Worm (Caenorhabditis elegans) whole organism, young adult: ENCODE results near the gene fut-4.

Source experiments
- B0035.1 ChIP-seq: sonication (generic microtip); optimal IDR thresholded peaks from 2 replicates; lab custom pipeline; 2016; ENCODE audit warnings: missing genetic modification characterization, mild to moderate bottlenecking, missing compliant biosample characterization, missing genotype, missing genetic modification reagents
- F39B2.1 ChIP-seq: fragments of 200-800 bp; sonication (Bioruptor generic); IDR thresholded peaks from 2 replicates; pipeline ENCODE4 v1.3.6; 2022; ENCODE audit warnings: missing genetic modification reagents, missing genetic modification characterization, missing compliant biosample characterization
- ets-4 ChIP-seq: fragments of 200-800 bp; sonication (Bioruptor generic); optimal IDR thresholded peaks from 2 replicates; lab custom pipeline; 2018; ENCODE audit warnings: mild to moderate bottlenecking, missing genetic modification characterization, missing compliant biosample characterization
- fkh-3 ChIP-seq: sonication (generic microtip); optimal IDR thresholded peaks from 2 replicates; lab custom pipeline; 2016; ENCODE audit warnings: mild to moderate bottlenecking, missing genetic modification characterization, missing compliant biosample characterization
- madf-8 ChIP-seq: fragments of 200-800 bp; sonication (Bioruptor generic); conservative IDR thresholded peaks from 2 replicates; pipeline ENCODE4 v1.3.6; 2022; ENCODE audit warnings: missing genetic modification reagents, missing genetic modification characterization, missing compliant biosample characterization
- nhr-80 ChIP-seq: sonication (generic microtip); optimal IDR thresholded peaks from 2 replicates; lab custom pipeline; 2016; ENCODE audit warnings: missing genetic modification characterization, missing compliant biosample characterization
- snpc-4 ChIP-seq, 5 experiments: fragments of 150-350 bp in 1 of 5; sonication (generic microtip) in 4 of 5; optimal IDR thresholded peaks; 2 replicates each; lab custom pipeline; 2014 to 2018; ENCODE audit warnings: missing genetic modification characterization in 5 of 5, missing biosample characterization in 3 of 5, antibody characterized with exemption in 2 of 5, mild to moderate bottlenecking in 2 of 5, missing compliant biosample characterization in 2 of 5, missing genotype in 2 of 5, moderate library complexity in 2 of 5, missing genetic modification reagents in 1 of 5
- xnd-1 ChIP-seq: sonication (generic microtip); optimal IDR thresholded peaks from 2 replicates; lab custom pipeline; 2016; ENCODE audit warnings: missing genotype, missing genetic modification reagents, missing genetic modification characterization, missing compliant biosample characterization
- ztf-3 ChIP-seq: fragments of 200-800 bp; sonication (Bioruptor generic); optimal IDR thresholded peaks from 2 replicates; lab custom pipeline; 2018; ENCODE audit warnings: mild to moderate bottlenecking, missing genetic modification characterization, missing compliant biosample characterization

DNA sequence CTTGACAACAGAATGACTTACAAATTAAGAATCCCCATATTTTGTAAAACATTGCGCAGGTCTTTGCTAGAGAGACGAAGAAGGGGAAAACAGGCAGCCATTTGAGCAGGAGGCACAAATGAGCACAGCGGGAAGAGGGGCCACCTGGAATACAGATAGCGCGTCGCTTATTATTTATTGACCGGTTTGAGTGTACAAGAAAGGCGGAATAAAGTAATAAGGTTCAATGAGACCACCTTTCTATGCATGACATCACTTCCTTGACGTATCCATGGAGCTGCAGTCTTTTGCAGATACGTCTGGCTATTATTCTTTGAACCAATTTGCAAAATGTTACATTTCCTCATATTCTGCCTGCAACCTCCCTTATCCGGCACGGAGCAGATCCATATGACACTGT, 47.4 kb downstream of the fut-4 start, which contains the start of gene fbxb-111:
- TF ChIP-seq fkh-3 (tag; lab: Kevin White, UChicago): no peak
- TF ChIP-seq ztf-3 (GFP tag; lab: Kevin White, UChicago): no peak
- no peak for TF ChIP-seq xnd-1 (tag; lab: Kevin White, UChicago)
- no peak for TF ChIP-seq nhr-80 (tag; lab: Kevin White, UChicago)
- no peak for TF ChIP-seq ets-4 (GFP tag; lab: Kevin White, UChicago)
- no peak for TF ChIP-seq madf-8 (GFP tag; lab: Robert Waterston, UW)
- TF ChIP-seq B0035.1: no peak
- no peak for TF ChIP-seq F39B2.1 (GFP tag; lab: Robert Waterston, UW)
- TF ChIP-seq snpc-4 (GFP tag; optimal IDR thresholded peaks at IDR 0.05; lab: Kevin White, UChicago): no peak
- no peak for TF ChIP-seq snpc-4 (tag; optimal IDR thresholded peaks at IDR 0.05; lab: Kevin White, UChicago)
